Worm (Caenorhabditis elegans) whole organism, L4/young adult: ENCODE data around the gene acl-13.
A peak's percentile ranks its signal among the peaks of the same experiment; 100 is the strongest.

Source experiments
- W03F9.2 ChIP-seq: fragments of 150-350 bp; optimal IDR thresholded peaks from 2 replicates; lab custom pipeline; 2014; ENCODE audit warnings: missing biosample characterization, missing genetic modification characterization
- dao-5 ChIP-seq: sonication (generic microtip); optimal IDR thresholded peaks from 2 replicates; lab custom pipeline; 2016; ENCODE audit warnings: missing genotype, missing genetic modification characterization, moderate library complexity, missing compliant biosample characterization
- him-1 ChIP-seq: sonication (generic microtip); optimal IDR thresholded peaks from 2 replicates; lab custom pipeline; 2016; ENCODE audit warnings: missing genotype, missing genetic modification reagents, missing genetic modification characterization, missing compliant biosample characterization

acl-13 gene

ce11 chrIV:12391003-12391637 lies 19.1 kb upstream of the acl-13 start, which contains the start of the genes rps-23 and dpm-3:
rps-23 (minus strand) TSS chrIV:12391053.
dpm-3 (plus strand) TSS chrIV:12391587.
- TF ChIP-seq him-1 (tag; lab: Kevin White, UChicago) (peak; percentile 87), W03F9.2 (tag; lab: Kevin White, UChicago) (peak; percentile 94), dao-5 (no peak)

- no peak for TF ChIP-seq dao-5
- TF ChIP-seq W03F9.2 (tag; lab: Kevin White, UChicago): no peak
- no peak for TF ChIP-seq him-1 (tag; lab: Kevin White, UChicago)
Measured at ce11 chrIV:12396645-12397258, 13.5 kb upstream of the acl-13 start.

ce11 chrIV:12398437-12398836 lies 11.8 kb upstream of the acl-13 start, which contains the start of gene acs-20:
acs-20 (minus strand) TSS chrIV:12398706.
- TF ChIP-seq him-1 (tag; lab: Kevin White, UChicago) (no peak), dao-5 (no peak), W03F9.2 (tag; lab: Kevin White, UChicago) (no peak)

- no peak for TF ChIP-seq dao-5
- TF ChIP-seq W03F9.2 (tag; lab: Kevin White, UChicago): no peak
- TF ChIP-seq him-1 (tag; lab: Kevin White, UChicago): no peak
Measured at ce11 chrIV:12399983-12400382, 10.3 kb upstream of the acl-13 start.

ce11 chrIV:12403440-12403839 lies 6.8 kb upstream of the acl-13 start:
- no peak for TF ChIP-seq him-1 (tag; lab: Kevin White, UChicago)
- no peak for TF ChIP-seq dao-5
- no peak for TF ChIP-seq W03F9.2 (tag; lab: Kevin White, UChicago)

ce11 chrIV:12404137-12404536 lies 6.1 kb upstream of the acl-13 start, which contains the start of gene gex-3:
gex-3 (plus strand) TSS chrIV:12404431.
- TF ChIP-seq dao-5 (no peak), W03F9.2 (tag; lab: Kevin White, UChicago) (peak; percentile 94), him-1 (tag; lab: Kevin White, UChicago) (no peak)

- TF ChIP-seq him-1 (tag; lab: Kevin White, UChicago) (no peak), dao-5 (no peak), W03F9.2 (tag; lab: Kevin White, UChicago) (no peak)
Measured at ce11 chrIV:12408625-12409024, 1.6 kb upstream of the acl-13 start, which contains the start of gene dsb-1. dsb-1 (plus strand) TSS chrIV:12408925.

ce11 chrIV:12414601-12415000 lies 4.3 kb downstream of the acl-13 start:
- no peak for TF ChIP-seq dao-5
- TF ChIP-seq W03F9.2 (tag; lab: Kevin White, UChicago): no peak
- no peak for TF ChIP-seq him-1 (tag; lab: Kevin White, UChicago)

ce11 chrIV:12416629-12417404 lies 6.5 kb downstream of the acl-13 start:
- TF ChIP-seq W03F9.2 (tag; lab: Kevin White, UChicago) (no peak), dao-5 (no peak), him-1 (tag; lab: Kevin White, UChicago) (no peak)

- no peak for TF ChIP-seq W03F9.2 (tag; lab: Kevin White, UChicago)
- TF ChIP-seq him-1 (tag; lab: Kevin White, UChicago): peak; percentile 52
- TF ChIP-seq dao-5: peak; percentile 36
Measured at ce11 chrIV:12417536-12418195, 7.4 kb downstream of the acl-13 start, which contains the start of gene F08G5.3. F08G5.3 (minus strand) TSS chrIV:12417586.

- TF ChIP-seq dao-5: no peak
- TF ChIP-seq him-1 (tag; lab: Kevin White, UChicago): no peak
Measured at ce11 chrIV:12419291-12419690, 9.0 kb downstream of the acl-13 start.

ce11 chrIV:12420455-12420854 lies 10.2 kb downstream of the acl-13 start, which contains the start of gene ugt-65:
ugt-65 (plus strand) TSS chrIV:12420683.
- TF ChIP-seq him-1 (tag; lab: Kevin White, UChicago): no peak
- TF ChIP-seq W03F9.2 (tag; lab: Kevin White, UChicago): no peak
- TF ChIP-seq dao-5: no peak

- no peak for TF ChIP-seq him-1 (tag; lab: Kevin White, UChicago)
- no peak for TF ChIP-seq W03F9.2 (tag; lab: Kevin White, UChicago)
Measured at ce11 chrIV:12425595-12425994, 15.3 kb downstream of the acl-13 start.
